Comparison of ENCODE assay signal across 5 worm cellular contexts in the genomic region with DNA sequence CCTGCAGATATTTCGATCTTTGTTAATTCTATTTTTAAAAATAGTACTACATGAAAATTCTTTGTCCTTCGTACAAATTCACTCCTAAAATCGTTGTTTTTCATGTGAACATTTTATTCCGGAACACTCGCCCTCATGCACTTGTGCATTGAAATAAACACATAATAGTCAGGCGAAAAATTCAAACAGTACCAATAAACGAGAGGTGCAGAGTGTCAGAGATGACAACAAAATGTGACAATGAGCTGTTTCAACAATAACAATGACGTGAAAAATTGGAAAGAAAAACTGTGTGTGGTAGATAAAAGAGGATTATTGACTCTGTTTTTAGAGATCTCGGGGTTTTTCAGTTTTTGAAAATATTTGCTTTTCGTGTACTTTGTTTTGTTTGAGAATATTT.
TF ChIP-seq lines count a peak whose summit lies in the region.

A gene (minus strand): TSS at position 228 of the 400 bp plus-strand sequence.

TF ChIP-seq in whole organism, L1 larva, 84 proteins besides CTCF, POLR2A, EP300 and RAD21:
- TF ChIP-seq lin-35 (GFP tag; optimal IDR thresholded peaks at IDR 0.05; lab: Kevin White, UChicago): peak in 1 of 2 experiments; percentile 10
- no peak for TF ChIP-seq sup-37 (GFP tag; optimal IDR thresholded peaks at IDR 0.05; lab: Kevin White, UChicago)
- TF ChIP-seq efl-1 (optimal IDR thresholded peaks at IDR 0.05; lab: Kevin White, UChicago): no peak
- peak in 1 of 2 experiments; percentile 21 for TF ChIP-seq efl-1 (GFP tag; optimal IDR thresholded peaks at IDR 0.05 in 1 of 2; lab: Kevin White, UChicago)
- peak; percentile 16 for TF ChIP-seq elt-2 (tag; optimal IDR thresholded peaks at IDR 0.05; lab: Kevin White, UChicago)

TF ChIP-seq in whole organism, L2 larva, 48 proteins besides CTCF, POLR2A, EP300 and RAD21:
- TF ChIP-seq fos-1 (tag; optimal IDR thresholded peaks at IDR 0.05; lab: Kevin White, UChicago): peak; percentile 14
- no peak for TF ChIP-seq mab-5 (tag; optimal IDR thresholded peaks at IDR 0.05; lab: Kevin White, UChicago)
- peak; percentile 3 for TF ChIP-seq nhr-129 (tag; optimal IDR thresholded peaks at IDR 0.05; lab: Kevin White, UChicago)
TF ChIP-seq in whole organism, L2 larva: peak in this region for 2.

TF ChIP-seq in whole organism, L3 larva, 47 proteins besides CTCF, POLR2A, EP300 and RAD21:
- TF ChIP-seq unc-62 (GFP tag; optimal IDR thresholded peaks at IDR 0.05; lab: Kevin White, UChicago) (no peak), pha-4 (tag; optimal IDR thresholded peaks at IDR 0.05; lab: Kevin White, UChicago) (peak; percentile 74), elt-2 (tag; optimal IDR thresholded peaks at IDR 0.05; lab: Kevin White, UChicago) (peak; percentile 32), lin-39 (tag; optimal IDR thresholded peaks at IDR 0.05; lab: Kevin White, UChicago) (no peak)
TF ChIP-seq in whole organism, L3 larva: peak in this region for 2.

TF ChIP-seq in whole organism, L4 larva, 104 proteins besides CTCF, POLR2A, EP300 and RAD21 (continues in another document):
- TF ChIP-seq lin-29 (GFP tag; IDR thresholded peaks at IDR 0.05; lab: Robert Waterston, UW): no peak
- TF ChIP-seq dmd-9 (GFP tag; IDR thresholded peaks at IDR 0.05; lab: Robert Waterston, UW): no peak
- no peak for TF ChIP-seq daf-8 (GFP tag; IDR thresholded peaks at IDR 0.05; lab: Robert Waterston, UW)
- no peak for TF ChIP-seq T26A8.4 (GFP tag; IDR thresholded peaks at IDR 0.05; lab: Robert Waterston, UW)
- TF ChIP-seq lim-7 (GFP tag; IDR thresholded peaks at IDR 0.05; lab: Robert Waterston, UW): no peak
- no peak for TF ChIP-seq lin-38 (GFP tag; IDR thresholded peaks at IDR 0.05; lab: Robert Waterston, UW)
- peak in 1 of 2 experiments; percentile 21 for TF ChIP-seq hif-1 (tag; optimal IDR thresholded peaks at IDR 0.05; lab: Kevin White, UChicago)
- no peak for TF ChIP-seq nhr-102 (tag; optimal IDR thresholded peaks at IDR 0.05; lab: Kevin White, UChicago)
- TF ChIP-seq nhr-28 (tag; optimal IDR thresholded peaks at IDR 0.05; lab: Kevin White, UChicago): peak; percentile 9
- no peak for TF ChIP-seq dpl-1 (GFP tag; optimal IDR thresholded peaks at IDR 0.05; lab: Kevin White, UChicago)
- no peak for TF ChIP-seq lin-15B (tag; optimal IDR thresholded peaks at IDR 0.05; lab: Kevin White, UChicago)
- no peak for TF ChIP-seq mdl-1 (tag; optimal IDR thresholded peaks at IDR 0.05; lab: Kevin White, UChicago)
- TF ChIP-seq nhr-76 (tag; optimal IDR thresholded peaks at IDR 0.05; lab: Kevin White, UChicago): no peak
- no peak for TF ChIP-seq ctbp-1 (GFP tag; IDR thresholded peaks at IDR 0.05; lab: Robert Waterston, UW)
- 0 out of 2 replicates have a peak, but pooled peaks have one; percentile 6 for TF ChIP-seq dmd-6 (GFP tag; IDR thresholded peaks at IDR 0.05; lab: Robert Waterston, UW)
- no peak for TF ChIP-seq skn-1 (tag; optimal IDR thresholded peaks at IDR 0.05; lab: Kevin White, UChicago)
- TF ChIP-seq fkh-10 (GFP tag; optimal IDR thresholded peaks at IDR 0.05; lab: Kevin White, UChicago): no peak
- no peak for TF ChIP-seq Y75B8A.6 (GFP tag; IDR thresholded peaks at IDR 0.05; lab: Robert Waterston, UW)
- no peak for TF ChIP-seq ztf-7 (tag; optimal IDR thresholded peaks at IDR 0.05; lab: Kevin White, UChicago)
- TF ChIP-seq lin-39 (tag; optimal IDR thresholded peaks at IDR 0.05; lab: Kevin White, UChicago): no peak
- TF ChIP-seq zag-1 (tag; optimal IDR thresholded peaks at IDR 0.05; lab: Kevin White, UChicago): no peak
- TF ChIP-seq nhr-11 (tag; optimal IDR thresholded peaks at IDR 0.05; lab: Kevin White, UChicago): no peak
- no peak for TF ChIP-seq zfp-2 (tag; optimal IDR thresholded peaks at IDR 0.05; lab: Kevin White, UChicago)
- TF ChIP-seq set-16 (GFP tag; IDR thresholded peaks at IDR 0.05; lab: Robert Waterston, UW): no peak
- TF ChIP-seq pha-4 (GFP tag; IDR thresholded peaks at IDR 0.05; lab: Robert Waterston, UW): no peak
- peak; percentile 17 for TF ChIP-seq pha-4 (tag; optimal IDR thresholded peaks at IDR 0.05; lab: Kevin White, UChicago)
- no peak for TF ChIP-seq mes-2 (tag; optimal IDR thresholded peaks at IDR 0.05; lab: Kevin White, UChicago; ENCODE audit: poor library complexity, severe bottlenecking)
- no peak for TF ChIP-seq unc-39 (tag; optimal IDR thresholded peaks at IDR 0.05; lab: Kevin White, UChicago)
- TF ChIP-seq egl-43 (GFP tag; IDR thresholded peaks at IDR 0.05; lab: Robert Waterston, UW): no peak
- no peak for TF ChIP-seq F49E8.2 (tag; optimal IDR thresholded peaks at IDR 0.05; lab: Kevin White, UChicago; ENCODE audit: borderline replicate concordance)
- no peak for TF ChIP-seq daf-16 (GFP tag; optimal IDR thresholded peaks at IDR 0.05; lab: Kevin White, UChicago)
- TF ChIP-seq daf-16 (tag; optimal IDR thresholded peaks at IDR 0.05; lab: Kevin White, UChicago): peak; percentile 97
- TF ChIP-seq hlh-30 (tag; optimal IDR thresholded peaks at IDR 0.05; lab: Kevin White, UChicago; ENCODE audit: insufficient read depth): peak; percentile 54
- no peak for TF ChIP-seq ZK546.5 (tag; optimal IDR thresholded peaks at IDR 0.05; lab: Kevin White, UChicago)
- no peak for TF ChIP-seq daf-12 (tag; optimal IDR thresholded peaks at IDR 0.05; lab: Kevin White, UChicago)
- TF ChIP-seq lir-3 (tag; optimal IDR thresholded peaks at IDR 0.05; lab: Kevin White, UChicago): no peak
- peak; percentile 57 for TF ChIP-seq dve-1 (tag; optimal IDR thresholded peaks at IDR 0.05; lab: Kevin White, UChicago; ENCODE audit: insufficient read depth)
- TF ChIP-seq hlh-11 (tag; optimal IDR thresholded peaks at IDR 0.05; lab: Kevin White, UChicago): peak; percentile 55

TF ChIP-seq in whole organism, young adult, 124 proteins besides CTCF, POLR2A, EP300 and RAD21:
- no peak for TF ChIP-seq aptf-3 (GFP tag; IDR thresholded peaks at IDR 0.05; lab: Robert Waterston, UW)
- peak; percentile 33 for TF ChIP-seq nhr-80 (tag; optimal IDR thresholded peaks at IDR 0.05; lab: Kevin White, UChicago)
- TF ChIP-seq mcd-1 (GFP tag; IDR thresholded peaks at IDR 0.05; lab: Robert Waterston, UW): no peak
- TF ChIP-seq B0336.3 (GFP tag; IDR thresholded peaks at IDR 0.05; lab: Robert Waterston, UW): no peak
